Worm (Caenorhabditis elegans): ENCODE data around the gene B0281.4.

Gene B0281.4

DNA sequence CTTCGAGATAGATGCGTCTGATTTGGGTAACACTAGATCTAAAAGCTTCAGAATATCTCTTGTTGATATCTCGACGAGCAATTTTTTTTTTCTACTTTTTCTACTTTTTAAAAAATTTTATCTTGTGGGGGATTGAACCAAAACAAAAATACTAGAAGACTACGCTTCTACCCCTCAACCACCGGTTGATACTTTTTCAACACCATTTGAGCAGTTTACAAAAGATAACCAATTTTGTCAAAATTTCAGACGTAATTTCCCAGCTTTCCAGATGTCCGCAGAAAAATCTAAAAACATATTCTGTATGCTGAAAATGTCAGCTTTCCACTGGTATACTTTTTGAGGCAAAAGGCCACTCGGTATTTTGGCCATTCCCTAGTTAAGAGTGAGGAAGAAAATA, 5.9 kb upstream of the B0281.4 start:
- no peak for TF ChIP-seq daf-12 (tag; optimal IDR thresholded peaks at IDR 0.05)
- TF ChIP-seq aha-1 (tag) = peak; percentile 23
- TF ChIP-seq ama-1 (optimal IDR thresholded peaks at IDR 0.05) = no peak

DNA sequence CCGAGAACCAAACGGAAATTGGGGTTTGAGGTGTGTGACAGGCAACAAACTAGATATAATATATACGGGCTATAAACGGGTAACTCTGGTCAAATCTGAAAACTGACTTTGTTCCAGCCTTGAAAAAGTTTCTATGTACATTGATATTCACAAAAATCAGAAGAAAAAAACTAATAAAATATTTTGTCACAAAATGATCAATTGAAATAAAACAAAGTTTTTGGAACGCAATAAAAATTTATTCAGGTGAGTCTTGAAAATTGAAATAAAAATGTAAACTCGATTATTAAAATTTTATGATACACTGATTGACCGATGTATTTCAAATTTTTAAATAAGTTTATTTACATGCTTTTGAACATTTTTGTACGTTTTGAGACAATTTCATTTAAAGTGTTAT, 3.7 kb upstream of the B0281.4 start, which contains the start of gene B0281.6:
Gene B0281.6 (minus strand): TSS at position 101 of the 400 bp plus-strand sequence.
- TF ChIP-seq nhr-10 (tag; optimal IDR thresholded peaks at IDR 0.05) (no peak), ceh-44 (GFP tag; IDR thresholded peaks at IDR 0.05) (no peak)

DNA sequence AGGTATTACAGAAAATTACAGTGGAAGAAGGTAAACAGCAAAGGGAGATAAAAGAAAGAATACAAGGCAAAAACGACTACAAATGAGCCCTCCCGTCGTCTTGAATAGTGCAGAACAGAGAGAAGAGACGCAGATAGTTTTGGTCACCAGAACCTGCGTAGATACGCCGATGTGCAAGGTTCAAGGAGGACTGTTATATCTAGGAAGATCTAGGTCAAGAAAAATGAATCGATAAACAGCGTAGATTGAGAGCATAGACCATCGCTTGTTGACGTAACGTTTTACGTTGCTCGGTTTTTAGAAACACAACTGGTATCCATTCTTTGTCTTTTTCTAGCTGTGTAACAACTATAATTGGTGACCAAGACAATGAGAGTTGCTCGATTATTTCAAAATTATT, 2.2 kb upstream of the B0281.4 start, which contains the start of gene B0281.5:
Gene B0281.5 (minus strand): TSS at position 101 of the 400 bp plus-strand sequence.
- no peak for TF ChIP-seq skn-1 (tag; optimal IDR thresholded peaks at IDR 0.05)
- TF ChIP-seq lin-13 (GFP tag; optimal IDR thresholded peaks at IDR 0.05) = no peak
- TF ChIP-seq spr-1 (tag; optimal IDR thresholded peaks at IDR 0.05) = no peak
- peak; percentile 29 for TF ChIP-seq aha-1 (tag)

DNA sequence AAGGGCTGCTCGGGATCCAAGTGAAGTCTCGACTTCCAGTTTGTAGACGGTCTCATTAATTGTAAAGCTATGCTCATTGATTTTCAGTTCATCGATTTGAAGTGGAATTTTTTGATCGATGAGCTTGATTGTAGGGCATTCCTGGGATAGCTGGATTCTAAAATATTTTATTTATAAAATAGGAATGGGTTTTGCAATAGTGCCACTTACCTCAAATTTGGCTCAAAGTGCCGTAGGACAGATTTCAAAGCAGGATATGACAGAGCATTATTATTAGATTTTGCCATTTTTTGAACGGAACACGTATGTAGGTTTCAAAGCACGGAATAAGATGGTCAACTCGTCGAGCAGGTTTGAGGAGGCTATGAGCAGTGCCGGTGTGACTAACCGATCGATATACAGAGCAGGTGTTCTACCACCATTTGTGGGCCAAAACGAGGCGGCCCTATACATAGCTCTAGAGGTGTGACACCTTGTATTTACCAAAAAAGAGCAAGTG, 2.8 kb downstream of the B0281.4 start, which contains the start of gene fbxc-25:
Gene fbxc-25 (minus strand): TSS at position 449 of the 499 bp plus-strand sequence.
- TF ChIP-seq fkh-10 (GFP tag; optimal IDR thresholded peaks at IDR 0.05) = no peak
- no peak for TF ChIP-seq F44E2.7 (GFP tag; IDR thresholded peaks at IDR 0.05)
- TF ChIP-seq aha-1 (tag) = peak; percentile 91
- TF ChIP-seq unc-62 (GFP tag; optimal IDR thresholded peaks at IDR 0.05 in 1 of 2) = peak in 1 of 2 experiments; percentile 65
- TF ChIP-seq unc-62 (tag; optimal IDR thresholded peaks at IDR 0.05) = no peak

DNA sequence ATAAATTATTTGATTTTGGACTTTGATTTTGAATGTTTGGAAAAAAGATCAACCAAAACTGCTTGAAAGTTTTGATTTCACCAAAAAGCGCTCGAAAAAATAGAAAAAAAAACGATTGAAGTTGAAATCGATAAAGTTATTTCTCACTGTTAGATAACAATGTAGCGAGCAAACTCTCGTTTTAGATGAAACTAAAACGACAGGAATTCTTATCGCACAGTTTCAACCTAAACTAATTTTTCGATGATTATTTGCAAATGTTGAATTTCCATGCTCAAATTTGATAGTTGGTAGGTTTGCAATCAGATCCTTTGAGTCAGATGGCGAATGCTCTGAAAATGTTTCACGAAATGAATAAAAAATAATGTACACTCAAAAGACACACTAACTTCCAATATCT, 6.1 kb downstream of the B0281.4 start:
- TF ChIP-seq ceh-32 (tag; optimal IDR thresholded peaks at IDR 0.05; ENCODE audit: poor library complexity) = no peak
- TF ChIP-seq pqm-1 (tag; optimal IDR thresholded peaks at IDR 0.05) = peak; percentile 73
- peak in 1 of 2 experiments; percentile 6 for TF ChIP-seq unc-62 (GFP tag; optimal IDR thresholded peaks at IDR 0.05 in 1 of 2)
- TF ChIP-seq unc-62 (tag; optimal IDR thresholded peaks at IDR 0.05) = no peak
- TF ChIP-seq dmd-9 (GFP tag; IDR thresholded peaks at IDR 0.05) = no peak
- no peak for TF ChIP-seq nhr-102 (tag; optimal IDR thresholded peaks at IDR 0.05)

DNA sequence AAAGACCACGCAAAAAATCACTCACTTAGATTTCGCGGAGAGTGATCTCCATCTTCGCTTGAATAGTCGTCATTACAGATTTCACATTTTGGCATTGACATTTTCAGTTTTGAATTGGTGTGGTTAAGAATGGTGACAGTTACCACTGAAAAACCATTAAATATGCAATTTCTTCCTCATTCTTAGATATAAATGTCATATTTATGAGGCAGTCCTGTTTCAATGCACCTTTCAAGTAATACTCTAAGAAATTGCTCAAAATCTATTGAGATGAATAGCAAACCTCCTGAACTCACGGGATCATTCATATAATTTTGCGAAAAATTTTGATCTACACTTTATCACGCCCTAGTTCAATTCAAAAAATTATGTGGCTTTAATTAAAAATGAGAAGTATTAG, 6.6 kb downstream of the B0281.4 start, which contains the start of gene K09F6.7:
Gene K09F6.7 (minus strand): TSS at position 101 of the 400 bp plus-strand sequence.
- TF ChIP-seq pha-4 (GFP tag; IDR thresholded peaks at IDR 0.05) = no peak
- TF ChIP-seq pha-4 (tag; optimal IDR thresholded peaks at IDR 0.05) = no peak
- no peak for TF ChIP-seq Y105C5A.15 (GFP tag; IDR thresholded peaks at IDR 0.05)
- no peak for TF ChIP-seq ctbp-1 (GFP tag; IDR thresholded peaks at IDR 0.05)
- no peak for TF ChIP-seq egl-27 (tag; optimal IDR thresholded peaks at IDR 0.05)
- TF ChIP-seq nhr-11 (tag; optimal IDR thresholded peaks at IDR 0.05) = no peak
- TF ChIP-seq nhr-25 (tag; optimal IDR thresholded peaks at IDR 0.05; ENCODE audit: borderline replicate concordance, insufficient read depth) = no peak
- TF ChIP-seq ceh-44 (GFP tag; IDR thresholded peaks at IDR 0.05) = no peak
- TF ChIP-seq nhr-111 (GFP tag; optimal IDR thresholded peaks at IDR 0.05) = no peak
- TF ChIP-seq lin-39 (tag; optimal IDR thresholded peaks at IDR 0.05) = no peak
- no peak for TF ChIP-seq arid-1 (GFP tag; conservative IDR thresholded peaks at IDR 0.05)
- no peak for TF ChIP-seq nhr-77 (tag; optimal IDR thresholded peaks at IDR 0.05)
- no peak for TF ChIP-seq T20F7.1 (GFP tag; optimal IDR thresholded peaks at IDR 0.05)

DNA sequence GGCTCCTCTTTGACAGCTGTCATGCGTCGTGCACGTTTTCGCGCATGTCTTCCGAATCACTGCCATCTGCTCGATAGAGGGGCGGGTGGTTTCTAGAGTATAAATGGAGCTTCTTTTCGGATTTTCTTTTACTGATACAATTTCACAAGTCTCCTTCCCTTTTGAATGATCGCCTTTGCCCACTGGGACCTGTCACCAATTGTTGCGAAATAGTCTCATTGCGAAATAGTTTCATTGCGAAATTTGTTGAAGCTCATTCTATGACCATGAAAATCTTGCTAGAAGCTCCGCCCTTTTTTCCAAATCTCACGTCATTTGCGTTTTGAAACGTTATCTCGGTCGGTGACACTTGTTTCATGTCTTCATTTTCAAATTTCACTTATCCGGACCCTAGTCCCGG, 9.2 kb downstream of the B0281.4 start:
- peak in 1 of 2 experiments; percentile 16 for TF ChIP-seq hif-1 (tag; optimal IDR thresholded peaks at IDR 0.05)
- peak; percentile 22 for TF ChIP-seq nhr-11 (tag; optimal IDR thresholded peaks at IDR 0.05)
- peak; percentile 55; the same call in 1 of the 2 replicates for TF ChIP-seq vab-7 (GFP tag; IDR thresholded peaks at IDR 0.05)
- peak; percentile 72; the same call in 1 of the 2 replicates for TF ChIP-seq ceh-20 (GFP tag; IDR thresholded peaks at IDR 0.05)
- peak in 1 of 2 experiments; percentile 95 for TF ChIP-seq unc-62 (GFP tag; optimal IDR thresholded peaks at IDR 0.05 in 1 of 2)
- no peak for TF ChIP-seq unc-62 (tag; optimal IDR thresholded peaks at IDR 0.05)
- TF ChIP-seq egl-43 (GFP tag; IDR thresholded peaks at IDR 0.05) = no peak

Measured in whole organism, L4 larva.